Fruit fly (Drosophila melanogaster): ENCODE measurements around the gene Pgk.

Pgk gene

dm6 chr2L:2731370-2732138, 21.3 kb downstream of the Pgk start (continued):
- TF ChIP-seq slp2 (GFP tag; optimal IDR thresholded peaks at IDR 0.05) (no peak), BEAF-32 (GFP tag; optimal IDR thresholded peaks at IDR 0.05) (no peak), CG10209 (GFP tag; optimal IDR thresholded peaks at IDR 0.05) (peak; percentile 8), grau (tag; optimal IDR thresholded peaks at IDR 0.05) (peak; percentile 29), Nf-YB (GFP tag; optimal IDR thresholded peaks at IDR 0.05) (no peak), TFAM (GFP tag; optimal IDR thresholded peaks at IDR 0.05) (no peak), caup (GFP tag; optimal IDR thresholded peaks at IDR 0.05; ENCODE audit: severe bottlenecking) (no peak), cad (GFP tag; optimal IDR thresholded peaks at IDR 0.05) (no peak), usp (GFP tag; optimal IDR thresholded peaks at IDR 0.05) (no peak), CG1832 (GFP tag; optimal IDR thresholded peaks at IDR 0.05) (no peak), tll (GFP tag; optimal IDR thresholded peaks at IDR 0.05) (no peak), CG12104 (GFP tag; optimal IDR thresholded peaks at IDR 0.05) (no peak), peb (GFP tag; IDR thresholded peaks at IDR 0.05) (no peak), CG14860 (GFP tag; IDR thresholded peaks at IDR 0.05; ENCODE audit: partially characterized antibody) (no peak), chm (GFP tag; IDR thresholded peaks at IDR 0.05) (no peak), CG33557 (GFP tag; optimal IDR thresholded peaks at IDR 0.05) (no peak), sqz (GFP tag; optimal IDR thresholded peaks at IDR 0.05) (no peak), CG17829 (tag; optimal IDR thresholded peaks at IDR 0.05) (no peak), YL-1 (GFP tag; optimal IDR thresholded peaks at IDR 0.05) (no peak), CG13624 (GFP tag; optimal IDR thresholded peaks at IDR 0.05) (peak; percentile 18), Lpt (GFP tag; optimal IDR thresholded peaks at IDR 0.05) (no peak), Bdp1 (GFP tag; optimal IDR thresholded peaks at IDR 0.05) (no peak), Mad (GFP tag; optimal IDR thresholded peaks at IDR 0.05) (no peak), Ets97D (GFP tag; optimal IDR thresholded peaks at IDR 0.05) (no peak), NFAT (GFP tag; IDR thresholded peaks at IDR 0.05) (no peak), sd (tag; optimal IDR thresholded peaks at IDR 0.05) (peak; percentile 94), CG9437 (GFP tag; optimal IDR thresholded peaks at IDR 0.05) (no peak), lilli (GFP tag; optimal IDR thresholded peaks at IDR 0.05) (peak; percentile 20), CTCF (GFP tag; optimal IDR thresholded peaks at IDR 0.05) (no peak), CG11085 (GFP tag; IDR thresholded peaks at IDR 0.05) (no peak), C15 (GFP tag; IDR thresholded peaks at IDR 0.05) (no peak), gce (GFP tag; IDR thresholded peaks at IDR 0.05) (0 out of 3 replicates have a peak, but pooled peaks have one; percentile 34), dati (GFP tag; IDR thresholded peaks at IDR 0.05) (no peak), NC2β (GFP tag; optimal IDR thresholded peaks at IDR 0.05) (peak; percentile 11), sr (GFP tag; IDR thresholded peaks at IDR 0.05) (no peak), CG18011 (GFP tag; optimal IDR thresholded peaks at IDR 0.05) (no peak), CG5953 (GFP tag; IDR thresholded peaks at IDR 0.05) (no peak), CG6689 (GFP tag; IDR thresholded peaks at IDR 0.05) (peak; percentile 67; the same call in 1 of the 2 replicates), HHEX (GFP tag; optimal IDR thresholded peaks at IDR 0.05) (no peak), Drgx (GFP tag; IDR thresholded peaks at IDR 0.05) (peak; percentile 57), CG6175 (GFP tag; IDR thresholded peaks at IDR 0.05) (no peak), seq (GFP tag; IDR thresholded peaks at IDR 0.05) (no peak), lmd (GFP tag; IDR thresholded peaks at IDR 0.05) (peak; percentile 57), CG14965 (GFP tag; optimal IDR thresholded peaks at IDR 0.05; ENCODE audit: borderline replicate concordance) (no peak), ro (GFP tag; IDR thresholded peaks at IDR 0.05) (no peak), Optix (GFP tag; IDR thresholded peaks at IDR 0.05) (0 out of 3 replicates have a peak, but pooled peaks have one; percentile 47), Dek (tag; optimal IDR thresholded peaks at IDR 0.05) (no peak), CG34224 (GFP tag; IDR thresholded peaks at IDR 0.05; ENCODE audit: partially characterized antibody) (no peak), dysf (GFP tag; IDR thresholded peaks at IDR 0.05) (peak; percentile 39; the same call in 1 of the 3 replicates), Myb (GFP tag; optimal IDR thresholded peaks at IDR 0.05) (no peak), ranshi (GFP tag; IDR thresholded peaks at IDR 0.05) (no peak)
